Worm (Caenorhabditis elegans): ENCODE data around the gene clec-135.

The clec-135 gene

DNA sequence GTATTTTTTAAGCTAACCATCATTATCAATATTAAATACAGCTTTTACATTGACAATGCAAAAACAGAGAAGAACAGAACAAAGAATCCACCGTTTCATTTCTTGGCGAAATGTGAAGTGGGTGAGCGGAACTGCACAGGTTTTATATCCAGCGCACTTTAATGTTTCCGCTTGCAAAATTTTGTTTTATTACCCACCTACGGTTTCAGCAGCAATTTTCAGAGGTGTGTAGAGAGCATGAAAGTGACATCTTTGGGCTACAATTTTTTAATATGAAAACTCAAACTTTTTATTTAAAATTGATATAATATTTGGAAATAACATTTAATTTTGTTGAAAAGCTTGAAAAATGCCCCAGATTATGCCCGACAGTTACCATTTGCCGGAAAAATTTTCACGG is at the start of gene clec-135:
TSS of gene clec-135 (minus strand) at position 101 of the 400 bp plus-strand sequence.
- no peak for TF ChIP-seq unc-62 (GFP tag; optimal IDR thresholded peaks at IDR 0.05)

DNA sequence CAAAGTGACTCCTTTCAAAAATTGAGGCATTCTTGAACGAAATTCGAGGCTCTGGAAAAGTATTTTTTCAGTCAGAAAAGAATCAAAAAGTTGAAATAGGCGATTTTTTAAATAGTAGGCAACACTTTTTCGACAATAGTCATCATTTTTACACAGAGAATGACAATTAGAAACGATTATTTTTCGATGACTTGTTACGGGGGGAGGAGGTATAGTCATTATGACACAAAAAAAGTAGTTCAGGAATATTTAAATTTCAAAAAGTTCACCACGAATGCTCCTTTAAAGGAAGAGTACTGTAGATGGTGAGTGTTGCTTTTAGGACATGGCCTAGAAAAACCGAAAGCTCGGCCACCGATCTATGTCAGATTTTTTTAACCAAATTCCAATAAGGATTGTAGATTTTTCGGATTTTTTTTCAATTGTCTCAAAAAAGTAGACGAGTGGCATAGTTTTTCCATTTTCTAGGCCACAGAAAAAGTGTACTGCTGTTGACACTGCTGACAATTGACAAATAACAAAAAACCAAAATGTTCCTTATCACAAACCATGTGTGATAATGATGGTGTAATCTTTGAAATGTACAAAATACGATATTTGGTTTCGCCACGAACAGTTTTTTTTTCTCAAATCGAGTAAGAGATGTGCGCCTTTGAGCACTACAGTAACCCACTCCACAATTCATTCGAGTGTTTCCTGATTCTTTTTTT is 48.5 kb upstream of the clec-135 start, which contains the start of gene Y52E8A.3:
TSS of gene Y52E8A.3 (minus strand) at position 51 of the 710 bp plus-strand sequence.
- no peak for TF ChIP-seq unc-62 (GFP tag; optimal IDR thresholded peaks at IDR 0.05)

DNA sequence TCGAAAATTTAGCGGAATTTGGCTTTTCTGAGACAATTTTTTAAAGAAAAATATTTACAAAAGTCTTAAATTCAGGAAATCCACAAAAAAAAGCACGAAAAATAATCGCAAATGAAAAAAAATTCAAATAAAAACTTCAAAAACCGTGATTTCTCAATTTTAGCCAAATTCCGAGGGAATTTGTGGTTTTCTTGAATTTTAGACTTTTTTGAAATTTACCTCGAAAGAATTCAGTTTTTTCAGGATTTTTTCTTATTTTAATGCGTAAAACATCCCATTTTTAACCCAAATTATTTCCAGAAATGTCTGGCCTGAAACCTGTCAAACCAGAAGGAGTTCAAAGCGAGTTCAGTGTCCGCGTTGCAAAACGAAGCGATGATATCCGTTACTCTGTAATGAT is 42.7 kb upstream of the clec-135 start, which contains the start of gene gtf-2F1:
TSS of gene gtf-2F1 (plus strand) at position 301 of the 400 bp plus-strand sequence.
- no peak for TF ChIP-seq unc-62 (GFP tag; optimal IDR thresholded peaks at IDR 0.05)

DNA sequence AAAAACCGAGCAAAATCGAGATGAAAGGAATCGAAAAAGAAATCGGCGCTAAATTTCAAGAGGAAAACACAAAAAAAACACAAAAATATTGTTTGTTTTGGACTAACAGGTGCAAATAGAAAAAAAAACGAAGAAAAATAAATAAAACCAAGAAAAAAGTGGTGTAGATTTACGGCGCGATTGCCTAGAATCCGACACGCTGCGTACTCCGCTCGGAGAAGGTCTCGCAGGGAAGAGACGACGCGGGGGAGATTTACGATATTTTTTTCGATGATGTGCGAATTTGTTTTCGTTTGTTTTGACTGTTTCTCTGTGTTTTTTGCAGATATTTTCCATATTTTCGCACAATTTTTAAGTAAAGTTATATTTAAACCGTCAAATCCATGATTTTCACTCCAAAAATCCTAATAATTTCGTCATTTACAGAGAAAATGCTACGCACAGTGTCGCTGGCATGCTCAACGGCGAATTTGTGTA is 40.7 kb upstream of the clec-135 start, which contains the start of gene sco-1:
TSS of gene sco-1 (plus strand) at position 427 of the 477 bp plus-strand sequence.
- no peak for TF ChIP-seq unc-62 (GFP tag; optimal IDR thresholded peaks at IDR 0.05)

DNA sequence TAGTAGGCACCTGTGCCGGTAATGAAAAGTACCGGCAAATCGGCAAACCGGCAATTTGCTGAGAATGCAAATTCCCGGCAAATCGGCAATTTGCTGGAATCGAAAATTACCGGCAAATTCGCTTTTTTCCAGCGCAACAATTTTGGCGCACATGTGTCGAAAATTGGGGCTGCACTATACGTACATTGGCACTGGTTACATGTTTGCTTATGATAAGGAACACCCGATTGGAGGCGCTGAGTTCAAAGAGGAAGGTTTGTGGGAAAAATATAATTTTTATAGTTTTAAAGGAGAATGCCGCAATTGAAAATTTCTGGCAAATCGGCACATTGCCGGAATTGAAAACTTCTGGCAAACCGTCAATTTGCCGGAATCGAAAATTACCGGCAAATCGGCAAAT is 38.7 kb upstream of the clec-135 start:
- TF ChIP-seq unc-62 (GFP tag; optimal IDR thresholded peaks at IDR 0.05) = no peak

DNA sequence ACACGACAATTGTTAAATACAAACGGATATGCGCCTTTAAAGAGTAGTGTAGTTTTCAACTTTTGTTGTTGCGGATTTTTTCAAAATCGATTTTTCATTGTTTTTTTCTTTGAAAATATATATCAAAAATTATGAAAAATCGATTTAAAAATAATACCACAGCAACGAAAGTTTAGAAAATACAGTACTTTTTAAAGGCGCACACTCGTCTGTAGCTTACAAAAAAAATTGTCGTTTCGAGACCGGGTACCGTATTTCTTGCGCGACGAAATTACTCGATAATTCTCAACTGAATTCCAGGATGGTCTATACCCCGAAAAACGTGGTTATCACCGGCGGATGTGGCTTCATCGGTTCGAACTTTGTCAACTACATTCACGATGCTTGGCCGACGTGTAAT is 36.2 kb upstream of the clec-135 start, which contains the start of gene rml-4:
TSS of gene rml-4 (plus strand) at position 301 of the 400 bp plus-strand sequence.
- no peak for TF ChIP-seq unc-62 (GFP tag; optimal IDR thresholded peaks at IDR 0.05)

DNA sequence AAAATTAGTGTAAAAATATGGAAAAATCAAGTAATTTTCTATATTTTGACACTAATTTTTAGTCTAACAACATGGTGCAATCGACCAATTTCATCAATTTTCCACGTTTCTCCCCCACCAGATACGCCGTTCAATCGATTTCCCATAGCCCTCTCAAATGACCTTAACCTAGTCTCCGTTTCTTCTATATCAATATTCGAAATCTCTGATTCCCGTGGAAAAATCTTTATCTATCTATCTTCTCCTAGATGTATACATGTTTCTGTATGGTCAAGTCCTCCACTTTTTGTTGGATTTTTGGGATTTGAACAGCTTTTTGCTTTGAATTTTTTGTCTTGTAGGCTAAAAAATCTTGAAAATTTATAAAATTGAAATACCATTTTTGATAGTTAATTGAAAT is 35.6 kb upstream of the clec-135 start:
- no peak for TF ChIP-seq unc-62 (GFP tag; optimal IDR thresholded peaks at IDR 0.05)

DNA sequence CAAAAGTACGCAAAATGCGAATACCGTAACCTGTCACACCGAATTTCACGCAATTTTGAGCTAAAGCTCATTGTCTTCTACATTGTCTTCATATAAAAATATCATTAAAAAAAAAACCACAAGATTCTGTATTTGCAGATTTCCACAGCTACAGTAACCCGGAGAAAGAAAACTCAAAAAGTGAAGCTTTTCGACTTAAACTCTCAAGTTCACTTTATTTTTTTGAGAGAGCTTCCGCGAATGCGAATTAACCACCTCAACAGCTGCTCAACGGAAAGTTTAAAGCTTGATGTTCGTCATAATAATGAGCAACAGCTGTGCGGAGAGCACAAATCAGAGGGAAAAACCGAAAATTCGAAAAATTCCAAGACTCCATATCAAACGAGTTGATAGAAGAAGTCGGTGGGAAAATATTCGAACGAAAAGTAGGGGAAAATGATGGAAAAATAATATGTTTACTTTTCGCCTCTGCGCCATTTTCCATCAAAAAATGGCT is 34.5 kb upstream of the clec-135 start:
- TF ChIP-seq unc-62 (GFP tag; optimal IDR thresholded peaks at IDR 0.05) = no peak

DNA sequence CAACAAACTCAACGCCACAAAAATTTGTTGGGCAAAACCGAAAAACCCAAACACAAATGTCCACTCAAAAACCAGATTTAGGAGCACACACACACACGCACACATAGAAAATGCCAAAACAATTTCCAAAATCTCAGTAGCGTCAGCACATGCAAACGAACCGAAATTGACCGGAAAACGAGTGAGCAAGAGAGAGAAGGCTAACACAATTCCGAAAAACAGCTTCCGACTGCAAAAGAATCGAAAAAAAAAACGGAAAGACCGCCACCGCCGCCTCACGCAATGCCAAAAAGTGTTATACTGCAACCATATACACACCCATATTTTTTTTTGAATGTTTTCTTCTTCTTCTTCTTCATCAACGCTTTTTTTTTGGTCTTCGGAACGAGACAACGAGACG is 33.2 kb upstream of the clec-135 start:
- TF ChIP-seq unc-62 (GFP tag; optimal IDR thresholded peaks at IDR 0.05) = no peak

DNA sequence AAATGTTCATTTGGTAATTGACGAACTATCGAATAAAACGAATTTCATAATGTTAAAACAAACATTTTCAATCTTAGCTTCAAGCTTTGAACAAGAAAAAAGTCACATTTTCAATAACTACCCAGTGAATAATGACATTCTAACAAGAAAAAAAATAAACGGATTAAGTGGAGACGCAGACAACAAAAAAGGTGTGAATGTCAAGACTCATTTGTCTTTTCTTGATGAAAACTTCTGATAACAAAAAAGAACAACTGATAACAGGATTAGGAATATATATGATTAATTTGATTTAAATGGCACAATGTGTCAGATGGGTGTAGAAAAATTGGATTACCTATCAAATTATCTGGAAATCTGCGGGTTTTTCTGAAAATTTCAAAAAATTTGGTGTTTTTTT is 30.0 kb upstream of the clec-135 start:
- no peak for TF ChIP-seq unc-62 (GFP tag; optimal IDR thresholded peaks at IDR 0.05)

DNA sequence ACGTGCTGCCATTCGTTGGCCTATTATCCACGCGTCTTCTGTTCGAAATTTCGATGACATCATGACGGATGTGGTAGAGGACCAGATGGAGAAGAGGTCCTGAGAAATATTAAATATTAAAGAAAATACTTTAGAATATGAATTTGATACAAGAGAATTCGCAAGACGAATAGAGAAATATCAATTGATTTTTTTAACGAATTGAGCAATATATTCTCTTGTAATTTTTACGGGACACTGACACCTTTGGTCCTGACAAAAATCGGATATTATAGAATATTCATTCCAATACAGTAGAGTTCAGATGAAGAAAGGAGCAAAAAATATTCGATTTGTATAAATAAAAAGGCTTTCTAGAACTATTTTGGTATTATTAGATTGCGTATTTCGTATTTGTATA is 29.5 kb upstream of the clec-135 start, which contains the start of gene C01F1.6:
TSS of gene C01F1.6 (minus strand) at position 101 of the 400 bp plus-strand sequence.
- no peak for TF ChIP-seq unc-62 (GFP tag; optimal IDR thresholded peaks at IDR 0.05)

DNA sequence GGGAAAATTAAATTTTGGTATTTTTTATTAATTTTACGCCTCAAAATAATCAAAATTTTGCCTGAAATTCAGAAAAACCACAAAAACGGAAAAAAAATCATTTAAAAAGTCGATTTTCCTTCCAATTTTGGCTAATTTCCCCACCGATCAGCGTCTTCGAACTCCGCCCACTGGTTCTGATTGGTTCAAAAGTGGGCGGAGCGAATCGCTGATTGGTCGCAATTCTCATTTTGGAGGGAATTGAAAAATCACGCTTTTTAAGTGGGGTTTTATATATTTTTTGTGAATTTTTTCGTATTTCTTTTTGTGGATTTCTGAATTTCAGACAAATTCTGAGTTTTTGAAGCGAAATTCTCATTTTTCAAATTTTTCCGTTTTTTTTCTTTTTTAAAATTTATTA is 28.3 kb upstream of the clec-135 start:
- no peak for TF ChIP-seq unc-62 (GFP tag; optimal IDR thresholded peaks at IDR 0.05)

DNA sequence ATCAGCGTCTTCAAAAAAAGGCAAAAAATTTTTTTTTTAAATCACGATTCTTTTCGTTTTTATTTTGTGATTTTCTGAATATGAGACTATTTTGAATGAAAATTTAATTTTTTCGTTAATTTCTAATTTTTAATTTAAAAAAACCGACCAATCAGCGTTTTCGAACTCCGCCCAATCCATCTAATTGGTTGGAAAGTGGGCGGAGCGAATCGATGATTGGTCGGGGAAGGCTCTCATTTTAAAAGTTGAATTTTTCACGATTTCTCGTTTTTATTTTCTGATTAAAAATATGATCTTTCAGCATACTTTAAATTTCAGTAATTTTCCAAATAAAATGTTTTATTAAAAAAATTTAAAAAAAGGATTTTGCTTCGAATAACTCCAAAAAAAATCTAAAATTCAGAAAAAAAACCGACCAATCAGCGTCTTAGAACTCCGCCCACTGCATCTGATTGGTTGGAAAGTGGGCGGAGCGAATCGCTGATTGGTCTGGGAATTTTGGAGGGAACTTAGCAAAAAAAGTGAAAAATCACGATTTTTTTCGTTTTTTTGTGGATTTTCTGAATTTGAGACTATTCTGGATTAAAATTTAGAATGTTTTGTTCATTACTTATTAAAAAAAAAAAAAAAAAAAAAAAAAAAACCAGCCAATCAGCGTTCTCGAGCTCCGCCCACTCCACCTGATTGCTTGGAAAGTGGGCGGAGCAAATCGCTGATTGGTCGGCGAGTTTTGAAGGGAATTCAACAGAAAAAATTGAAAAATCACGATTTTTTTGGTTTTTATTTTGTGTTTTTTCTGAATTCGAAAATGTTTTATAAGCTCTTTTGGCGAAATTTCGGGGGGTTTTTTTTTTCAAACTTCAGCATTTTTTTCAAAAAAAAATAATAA is 26.0 kb upstream of the clec-135 start:
- no peak for TF ChIP-seq unc-62 (GFP tag; optimal IDR thresholded peaks at IDR 0.05)

DNA sequence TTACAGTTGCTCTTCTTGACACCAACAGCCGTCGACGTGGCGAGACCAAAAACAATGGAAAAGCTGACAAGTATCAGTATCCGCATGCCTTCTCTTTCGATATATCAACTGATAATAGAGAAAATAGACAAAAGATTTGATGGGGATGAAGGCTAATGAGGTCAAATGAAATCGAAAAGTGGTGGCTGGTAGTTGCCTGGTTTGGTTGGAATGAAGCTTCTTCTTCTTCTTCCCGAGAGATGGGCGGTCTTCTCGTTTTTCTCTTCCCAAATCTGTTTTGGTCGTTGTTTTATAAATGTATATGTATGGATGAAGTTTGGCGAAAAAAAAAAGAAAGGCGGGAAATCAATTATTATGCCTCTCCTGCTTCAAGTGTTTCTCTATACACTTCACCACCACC is 23.2 kb upstream of the clec-135 start, which contains the start of gene C01F1.5:
TSS of gene C01F1.5 (minus strand) at position 103 of the 400 bp plus-strand sequence.
- TF ChIP-seq unc-62 (GFP tag; optimal IDR thresholded peaks at IDR 0.05) = no peak

DNA sequence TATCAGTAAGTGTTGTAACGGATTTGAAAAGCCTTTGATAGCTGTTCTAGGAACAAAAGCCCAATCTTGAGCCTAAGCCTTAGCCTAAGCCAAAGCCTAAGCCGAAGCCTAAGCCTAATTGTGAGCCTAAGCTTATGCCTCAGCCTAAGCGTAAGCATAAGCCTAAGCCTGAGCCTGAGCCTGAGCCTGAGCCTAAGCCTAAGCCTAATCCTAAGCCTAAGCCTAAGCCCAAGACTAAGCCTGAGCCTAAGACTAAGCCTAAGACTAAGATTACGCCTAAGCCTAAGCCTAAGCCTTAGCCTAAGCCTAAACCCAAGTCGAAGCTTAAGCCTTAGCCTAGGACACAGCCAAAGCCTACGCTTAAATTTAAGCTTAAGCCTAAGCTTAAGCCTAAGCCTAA is 19.1 kb upstream of the clec-135 start:
- no peak for TF ChIP-seq unc-62 (GFP tag; optimal IDR thresholded peaks at IDR 0.05)

DNA sequence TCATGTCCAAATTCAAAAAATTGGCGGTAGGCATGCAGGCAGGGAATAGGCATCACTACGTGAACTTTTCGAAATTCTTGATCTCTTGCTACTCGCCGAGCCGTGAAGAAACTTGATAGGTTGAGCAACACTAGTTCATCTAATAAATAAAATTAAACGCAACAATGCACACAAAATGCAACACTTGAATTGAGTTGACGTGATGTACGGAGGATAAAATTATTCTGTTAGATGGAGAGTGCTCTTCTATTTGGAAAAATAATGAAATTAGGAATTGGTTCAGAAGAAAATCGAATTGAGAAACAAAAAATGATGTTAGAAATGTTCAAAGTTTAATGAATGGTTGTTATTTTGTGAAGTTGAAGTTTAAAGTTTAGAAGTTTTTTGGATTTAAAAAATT is 18.3 kb upstream of the clec-135 start:
- TF ChIP-seq unc-62 (GFP tag; optimal IDR thresholded peaks at IDR 0.05) = no peak

Data from whole organism, dauer.